Worm (Caenorhabditis elegans): ENCODE measurements around the gene sra-37.

The sra-37 gene

DNA sequence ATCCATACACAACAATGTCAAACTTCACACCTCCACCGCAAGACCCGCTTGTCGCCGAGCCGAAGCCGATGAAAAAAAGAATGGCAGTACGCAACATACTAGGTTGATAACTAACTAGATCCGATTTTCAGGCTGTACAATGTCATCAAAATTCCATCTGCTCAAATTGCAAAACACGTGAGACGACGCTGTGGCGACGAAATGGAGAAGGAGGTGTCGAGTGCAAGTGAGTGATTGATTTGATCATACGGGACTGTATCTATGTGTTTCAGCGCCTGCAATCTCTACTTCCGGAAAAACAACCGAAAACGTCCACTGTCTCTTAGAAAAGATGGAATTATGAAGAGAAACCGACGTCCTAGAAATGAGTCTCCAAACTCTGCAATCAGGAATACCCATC, 47.1 kb upstream of the sra-37 start:
- TF ChIP-seq ztf-11 (tag; optimal IDR thresholded peaks at IDR 0.05) (no peak), nhr-47 (tag; optimal IDR thresholded peaks at IDR 0.05) (no peak), nhr-71 (tag; optimal IDR thresholded peaks at IDR 0.05) (peak; percentile 21), C16A3.4 (tag; optimal IDR thresholded peaks at IDR 0.05) (no peak), nhr-76 (tag; optimal IDR thresholded peaks at IDR 0.05) (no peak), fos-1 (tag; optimal IDR thresholded peaks at IDR 0.05) (no peak), unc-30 (tag; optimal IDR thresholded peaks at IDR 0.05) (no peak), ceh-8 (GFP tag; optimal IDR thresholded peaks at IDR 0.05) (no peak), sptf-1 (tag; optimal IDR thresholded peaks at IDR 0.05) (no peak), mef-2 (tag; optimal IDR thresholded peaks at IDR 0.05) (no peak), hpl-2 (GFP tag; optimal IDR thresholded peaks at IDR 0.05) (no peak), nhr-19 (GFP tag; conservative IDR thresholded peaks at IDR 0.05) (no peak), snu-23 (GFP tag; optimal IDR thresholded peaks at IDR 0.05) (peak; percentile 10), C34B4.2 (tag; optimal IDR thresholded peaks at IDR 0.05) (no peak), C04F5.9 (tag; optimal IDR thresholded peaks at IDR 0.05) (no peak), hlh-17 (GFP tag; optimal IDR thresholded peaks at IDR 0.05; ENCODE audit: borderline replicate concordance) (no peak), efl-1 (optimal IDR thresholded peaks at IDR 0.05) (no peak), efl-1 (GFP tag; optimal IDR thresholded peaks at IDR 0.05 in 1 of 2) (peak in 1 of 2 experiments; percentile 42), Y116A8C.19 (tag; optimal IDR thresholded peaks at IDR 0.05; ENCODE audit: borderline replicate concordance) (no peak), unc-62 (GFP tag; optimal IDR thresholded peaks at IDR 0.05) (no peak), ceh-63 (GFP tag; optimal IDR thresholded peaks at IDR 0.05) (no peak), nhr-85 (tag) (peak; percentile 81), aha-1 (tag; optimal IDR thresholded peaks at IDR 0.05) (no peak), lin-39 (tag; optimal IDR thresholded peaks at IDR 0.05) (no peak), elt-3 (tag; optimal IDR thresholded peaks at IDR 0.05) (peak in 2 of 6 experiments; percentile 35 to 40), lin-14 (GFP tag; optimal IDR thresholded peaks at IDR 0.05) (peak; percentile 20), lin-35 (GFP tag; optimal IDR thresholded peaks at IDR 0.05) (peak in 1 of 2 experiments; percentile 38), elt-2 (tag; optimal IDR thresholded peaks at IDR 0.05) (no peak), nhr-20 (tag; optimal IDR thresholded peaks at IDR 0.05) (peak; percentile 24), hlh-4 (tag; optimal IDR thresholded peaks at IDR 0.05) (no peak), ets-5 (GFP tag; IDR thresholded peaks at IDR 0.05) (no peak), unc-98 (GFP tag; IDR thresholded peaks at IDR 0.05) (no peak), nhr-90 (tag; optimal IDR thresholded peaks at IDR 0.05; ENCODE audit: poor library complexity) (peak; percentile 13), nhr-11 (tag; optimal IDR thresholded peaks at IDR 0.05) (no peak), egl-27 (tag; optimal IDR thresholded peaks at IDR 0.05) (no peak)

- TF ChIP-seq unc-30 (tag; optimal IDR thresholded peaks at IDR 0.05) (no peak), nhr-28 (tag; optimal IDR thresholded peaks at IDR 0.05) (no peak), nhr-71 (tag; optimal IDR thresholded peaks at IDR 0.05) (peak; percentile 47), mdl-1 (tag; optimal IDR thresholded peaks at IDR 0.05) (no peak), unc-86 (tag; optimal IDR thresholded peaks at IDR 0.05) (no peak), blmp-1 (tag; optimal IDR thresholded peaks at IDR 0.05) (peak; percentile 56), snu-23 (GFP tag; optimal IDR thresholded peaks at IDR 0.05) (peak; percentile 33), pax-3 (tag; optimal IDR thresholded peaks at IDR 0.05) (no peak), ets-5 (GFP tag; IDR thresholded peaks at IDR 0.05) (no peak), xbp-1 (tag; optimal IDR thresholded peaks at IDR 0.05) (no peak), swsn-7 (tag; optimal IDR thresholded peaks at IDR 0.05) (no peak), dsc-1 (tag; optimal IDR thresholded peaks at IDR 0.05) (no peak), ceh-90 (tag; optimal IDR thresholded peaks at IDR 0.05) (no peak), egl-27 (tag; optimal IDR thresholded peaks at IDR 0.05) (no peak), unc-130 (tag; optimal IDR thresholded peaks at IDR 0.05) (no peak), lin-39 (tag; optimal IDR thresholded peaks at IDR 0.05) (no peak), isw-1 (GFP tag; IDR thresholded peaks at IDR 0.05) (no peak), ztf-11 (tag; optimal IDR thresholded peaks at IDR 0.05) (no peak), ceh-82 (tag; optimal IDR thresholded peaks at IDR 0.05) (no peak), nhr-84 (tag; optimal IDR thresholded peaks at IDR 0.05) (no peak), nhr-90 (tag; optimal IDR thresholded peaks at IDR 0.05; ENCODE audit: poor library complexity) (no peak), sup-37 (GFP tag; optimal IDR thresholded peaks at IDR 0.05) (no peak), alr-1 (tag; optimal IDR thresholded peaks at IDR 0.05; ENCODE audit: borderline replicate concordance) (no peak), sptf-1 (tag; optimal IDR thresholded peaks at IDR 0.05) (no peak), irx-1 (tag; optimal IDR thresholded peaks at IDR 0.05) (peak; percentile 3), skn-1 (tag; optimal IDR thresholded peaks at IDR 0.05) (no peak), hlh-17 (GFP tag; optimal IDR thresholded peaks at IDR 0.05; ENCODE audit: borderline replicate concordance) (no peak), nhr-11 (tag; optimal IDR thresholded peaks at IDR 0.05) (no peak), unc-62 (GFP tag; optimal IDR thresholded peaks at IDR 0.05) (no peak), mef-2 (tag; optimal IDR thresholded peaks at IDR 0.05) (no peak)
Measured at ce11 chrX:13939388-13939787, 46.2 kb upstream of the sra-37 start.
